Worm (Caenorhabditis elegans): ENCODE data around the gene ufm-1.

Gene ufm-1

DNA sequence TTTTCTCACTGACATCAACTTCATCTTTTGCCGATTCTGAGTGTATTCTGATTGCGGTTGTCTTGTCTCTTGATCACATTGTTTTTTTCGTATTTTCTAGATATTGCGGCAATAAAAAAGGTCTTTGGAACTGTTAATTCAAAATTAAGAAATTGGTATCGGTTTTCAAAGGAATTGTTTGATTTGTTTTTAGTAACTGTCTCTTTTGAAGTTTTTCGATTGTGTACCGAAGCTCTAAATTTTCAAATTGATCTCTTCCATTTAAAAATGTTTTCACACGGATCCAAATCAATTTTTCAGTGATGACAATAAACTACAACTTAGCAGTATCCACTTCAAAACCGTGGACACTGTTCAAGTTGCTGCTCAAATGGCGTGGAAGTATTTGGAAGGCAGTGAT, 42.0 kb downstream of the ufm-1 start, which contains the start of gene best-24:
Gene best-24, plus strand, starts transcription at position 301 of the 400 bp plus-strand sequence.
- TF ChIP-seq sptf-1 (tag; optimal IDR thresholded peaks at IDR 0.05) (no peak), unc-98 (GFP tag; IDR thresholded peaks at IDR 0.05) (no peak), tlp-1 (tag; optimal IDR thresholded peaks at IDR 0.05) (no peak), fkh-4 (tag; optimal IDR thresholded peaks at IDR 0.05; ENCODE audit: borderline replicate concordance) (no peak), alr-1 (tag; optimal IDR thresholded peaks at IDR 0.05; ENCODE audit: borderline replicate concordance) (no peak), unc-62 (GFP tag; optimal IDR thresholded peaks at IDR 0.05) (no peak), swsn-7 (tag; optimal IDR thresholded peaks at IDR 0.05) (no peak), lin-15B (tag; optimal IDR thresholded peaks at IDR 0.05) (no peak), ceh-90 (tag; optimal IDR thresholded peaks at IDR 0.05) (no peak), snu-23 (GFP tag; optimal IDR thresholded peaks at IDR 0.05) (peak; percentile 18), C04F5.9 (tag; optimal IDR thresholded peaks at IDR 0.05) (no peak), efl-1 (optimal IDR thresholded peaks at IDR 0.05) (no peak), efl-1 (GFP tag; optimal IDR thresholded peaks at IDR 0.05 in 1 of 2) (peak in 1 of 2 experiments; percentile 87), hlh-4 (tag; optimal IDR thresholded peaks at IDR 0.05) (no peak), nhr-28 (tag; optimal IDR thresholded peaks at IDR 0.05) (no peak), egl-13 (tag; optimal IDR thresholded peaks at IDR 0.05) (no peak), grh-1 (GFP tag; IDR thresholded peaks at IDR 0.05) (no peak), nhr-85 (tag) (no peak), ztf-11 (tag; optimal IDR thresholded peaks at IDR 0.05) (no peak), elt-2 (tag; optimal IDR thresholded peaks at IDR 0.05) (no peak), fkh-8 (tag; optimal IDR thresholded peaks at IDR 0.05) (no peak), nhr-237 (tag; optimal IDR thresholded peaks at IDR 0.05) (no peak), lin-35 (GFP tag; optimal IDR thresholded peaks at IDR 0.05) (peak in 1 of 2 experiments; percentile 10), unc-30 (tag; optimal IDR thresholded peaks at IDR 0.05) (no peak), lin-14 (GFP tag; optimal IDR thresholded peaks at IDR 0.05) (peak; percentile 17), sox-4 (tag; optimal IDR thresholded peaks at IDR 0.05) (no peak), C34B4.2 (tag; optimal IDR thresholded peaks at IDR 0.05) (no peak), blmp-1 (tag; optimal IDR thresholded peaks at IDR 0.05) (peak; percentile 23), dpl-1 (GFP tag; optimal IDR thresholded peaks at IDR 0.05) (no peak)

DNA sequence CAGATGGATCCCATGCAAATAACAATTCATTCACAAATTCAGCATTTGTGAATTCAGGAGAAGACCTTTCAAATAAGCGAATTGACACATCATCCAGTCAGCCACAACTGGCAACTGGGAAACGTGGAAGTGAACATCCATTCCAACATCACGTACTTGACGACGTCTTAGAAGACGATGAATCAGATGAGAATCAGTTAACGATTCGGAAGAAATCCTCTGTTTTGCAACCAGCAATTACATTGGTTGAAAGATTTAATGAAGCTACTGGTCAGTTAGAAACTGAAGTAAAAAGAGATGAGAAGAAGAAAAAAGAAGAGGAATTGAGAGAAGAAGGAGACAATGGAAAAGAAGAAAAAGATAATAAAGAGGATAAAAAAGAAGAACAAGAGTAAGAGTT, 44.6 kb downstream of the ufm-1 start:
- TF ChIP-seq sptf-1 (tag; optimal IDR thresholded peaks at IDR 0.05) (no peak), ceh-90 (tag; optimal IDR thresholded peaks at IDR 0.05) (no peak), ceh-8 (GFP tag; optimal IDR thresholded peaks at IDR 0.05) (no peak), pag-3 (tag; optimal IDR thresholded peaks at IDR 0.05; ENCODE audit: borderline replicate concordance, insufficient read depth) (no peak)

DNA sequence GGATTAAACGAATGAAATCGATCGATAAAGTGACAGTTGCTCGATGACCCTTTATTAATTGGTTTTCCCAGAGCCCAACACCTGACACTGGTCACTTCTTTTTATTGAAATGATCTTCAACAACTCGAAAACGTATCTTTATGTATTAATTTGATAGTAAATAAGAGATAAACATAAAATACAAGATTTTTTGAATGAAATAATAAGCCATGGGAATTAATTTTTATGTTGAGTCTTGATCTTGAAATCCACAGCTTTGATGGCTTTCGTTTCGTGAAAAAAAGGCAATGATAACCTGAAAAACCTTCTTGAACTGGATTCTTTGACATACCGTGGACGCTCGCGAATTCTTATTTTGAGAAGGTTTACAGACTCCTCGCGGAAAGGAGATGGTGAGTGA, 48.7 kb downstream of the ufm-1 start, which contains the start of gene pcp-5:
Gene pcp-5, minus strand, starts transcription at position 101 of the 400 bp plus-strand sequence.
- TF ChIP-seq jun-1 (tag; optimal IDR thresholded peaks at IDR 0.05) (no peak), nhr-71 (tag; optimal IDR thresholded peaks at IDR 0.05) (peak; percentile 36), aha-1 (tag; optimal IDR thresholded peaks at IDR 0.05) (no peak), ets-5 (GFP tag; IDR thresholded peaks at IDR 0.05) (no peak), rnt-1 (tag; optimal IDR thresholded peaks at IDR 0.05) (peak; percentile 48), skn-1 (tag; optimal IDR thresholded peaks at IDR 0.05) (no peak)

Measured in whole organism, L1 larva.